Worm (Caenorhabditis elegans) whole organism, late embryonic: ENCODE results near the gene C05C8.1.

Experiments
- C08G9.2 ChIP-seq: sonication (generic microtip); optimal IDR thresholded peaks from 2 replicates; lab custom pipeline; 2016; ENCODE audit warnings: mild to moderate bottlenecking, missing genetic modification characterization, moderate library complexity, missing compliant biosample characterization
- C38D4.7 ChIP-seq: fragments of 200-800 bp; sonication (Bioruptor generic); optimal IDR thresholded peaks from 2 replicates; lab custom pipeline; 2018; ENCODE audit warnings: mild to moderate bottlenecking, missing genetic modification characterization, moderate library complexity, missing compliant biosample characterization
- K02D7.2 ChIP-seq: sonication (generic microtip); optimal IDR thresholded peaks from 2 replicates; lab custom pipeline; 2017; ENCODE audit warnings: mild to moderate bottlenecking, missing genetic modification characterization, missing compliant biosample characterization
- K09A11.1 ChIP-seq: sonication (generic microtip); optimal IDR thresholded peaks from 2 replicates; lab custom pipeline; 2017; ENCODE audit warnings: antibody characterized with exemption, mild to moderate bottlenecking, missing genetic modification characterization, missing compliant biosample characterization; ENCODE audit not compliant: insufficient read depth
- T23F11.4 ChIP-seq: fragments of 200-800 bp; sonication (Bioruptor generic); optimal IDR thresholded peaks from 2 replicates; lab custom pipeline; 2018; ENCODE audit warnings: mild to moderate bottlenecking, missing genetic modification characterization, missing compliant biosample characterization
- Y22D7AL.16 ChIP-seq: sonication (generic microtip); optimal IDR thresholded peaks from 2 replicates; lab custom pipeline; 2016; ENCODE audit warnings: missing genetic modification characterization, missing compliant biosample characterization
- ama-1 ChIP-seq: fragments of 150-350 bp; optimal IDR thresholded peaks from 2 replicates; lab custom pipeline; 2014
- ceh-14 ChIP-seq: sonication (generic microtip); optimal IDR thresholded peaks from 2 replicates; lab custom pipeline; 2016; ENCODE audit warnings: missing genotype, missing genetic modification characterization, missing compliant biosample characterization
- ceh-19 ChIP-seq: fragments of 200-800 bp; sonication (Bioruptor generic); optimal IDR thresholded peaks from 2 replicates; lab custom pipeline; 2018; ENCODE audit warnings: mild to moderate bottlenecking, missing genetic modification characterization, missing compliant biosample characterization
- ceh-2 ChIP-seq: sonication (generic microtip); optimal IDR thresholded peaks from 2 replicates; lab custom pipeline; 2016; ENCODE audit warnings: missing genotype, missing genetic modification characterization, missing compliant biosample characterization
- dmd-4 ChIP-seq: sonication (generic microtip); optimal IDR thresholded peaks from 2 replicates; lab custom pipeline; 2016; ENCODE audit warnings: borderline replicate concordance, missing genetic modification characterization, missing compliant biosample characterization
- dve-1 ChIP-seq: sonication (generic microtip); optimal IDR thresholded peaks from 2 replicates; lab custom pipeline; 2017; ENCODE audit warnings: antibody characterized with exemption, mild to moderate bottlenecking, missing genetic modification characterization, missing compliant biosample characterization
- ets-4 ChIP-seq: sonication (generic microtip); optimal IDR thresholded peaks from 2 replicates; lab custom pipeline; 2016; ENCODE audit warnings: missing genetic modification characterization, missing compliant biosample characterization
- fax-1 ChIP-seq: sonication (generic microtip); optimal IDR thresholded peaks from 2 replicates; lab custom pipeline; 2016; ENCODE audit warnings: missing genotype, missing genetic modification characterization, missing compliant biosample characterization
- fkh-6 ChIP-seq: sonication (generic microtip); optimal IDR thresholded peaks from 2 replicates; lab custom pipeline; 2016; ENCODE audit warnings: missing genetic modification characterization, missing compliant biosample characterization
- gmeb-2 ChIP-seq: sonication (generic microtip); optimal IDR thresholded peaks from 2 replicates; lab custom pipeline; 2016; ENCODE audit warnings: missing genetic modification characterization, inconsistent platforms, missing compliant biosample characterization
- hlh-30 ChIP-seq: sonication (generic microtip); optimal IDR thresholded peaks from 2 replicates; lab custom pipeline; 2017; ENCODE audit warnings: antibody characterized with exemption, missing genetic modification characterization, missing compliant biosample characterization; ENCODE audit not compliant: insufficient read depth
- hlh-6 ChIP-seq: sonication (generic microtip); optimal IDR thresholded peaks from 2 replicates; lab custom pipeline; 2016; ENCODE audit warnings: missing genotype, missing genetic modification characterization, missing compliant biosample characterization
- hlh-8 ChIP-seq: sonication (generic microtip); optimal IDR thresholded peaks from 2 replicates; lab custom pipeline; 2016; ENCODE audit warnings: missing genotype, missing genetic modification characterization, missing compliant biosample characterization
- lin-11 ChIP-seq: fragments of 200-800 bp; sonication (Bioruptor generic); optimal IDR thresholded peaks from 2 replicates; lab custom pipeline; 2018; ENCODE audit warnings: mild to moderate bottlenecking, missing genetic modification characterization, missing compliant biosample characterization
- madf-2 ChIP-seq: sonication (generic microtip); optimal IDR thresholded peaks from 2 replicates; lab custom pipeline; 2017; ENCODE audit warnings: missing genetic modification characterization, missing compliant biosample characterization
- nfya-1 ChIP-seq: sonication (generic microtip); optimal IDR thresholded peaks from 2 replicates; lab custom pipeline; 2017; ENCODE audit warnings: missing genetic modification characterization, mild to moderate bottlenecking, missing compliant biosample characterization, antibody characterized with exemption, moderate library complexity
- nhr-11 ChIP-seq: fragments of 150-350 bp; optimal IDR thresholded peaks from 2 replicates; lab custom pipeline; 2014; ENCODE audit warnings: missing biosample characterization, missing genetic modification characterization
- nhr-232 ChIP-seq: sonication (generic microtip); optimal IDR thresholded peaks from 2 replicates; lab custom pipeline; 2016; ENCODE audit warnings: missing genetic modification characterization, missing compliant biosample characterization
- npax-4 ChIP-seq: sonication (generic microtip); optimal IDR thresholded peaks from 2 replicates; lab custom pipeline; 2016; ENCODE audit warnings: missing genetic modification characterization, missing compliant biosample characterization
- odd-2 ChIP-seq: sonication (generic microtip); optimal IDR thresholded peaks from 2 replicates; lab custom pipeline; 2017; ENCODE audit warnings: antibody characterized with exemption, mild to moderate bottlenecking, missing genetic modification characterization, missing compliant biosample characterization
- pag-3 ChIP-seq: sonication (generic microtip); optimal IDR thresholded peaks from 2 replicates; lab custom pipeline; 2016; ENCODE audit warnings: missing compliant biosample characterization, missing genetic modification characterization, borderline replicate concordance
- pha-2 ChIP-seq: sonication (generic microtip); optimal IDR thresholded peaks from 2 replicates; lab custom pipeline; 2017; ENCODE audit warnings: mild to moderate bottlenecking, missing genetic modification characterization, missing compliant biosample characterization
- pha-4 ChIP-seq: fragments of 150-350 bp; optimal IDR thresholded peaks from 2 replicates; lab custom pipeline; 2018; ENCODE audit warnings: missing biosample characterization, missing genetic modification reagents, missing genetic modification characterization
- pqm-1 ChIP-seq: sonication (generic microtip); optimal IDR thresholded peaks from 2 replicates; lab custom pipeline; 2016; ENCODE audit warnings: missing genetic modification characterization, missing compliant biosample characterization
- ref-2 ChIP-seq: sonication (generic microtip); optimal IDR thresholded peaks from 2 replicates; lab custom pipeline; 2016; ENCODE audit warnings: missing genetic modification characterization, missing compliant biosample characterization
- rnt-1 ChIP-seq: sonication (generic microtip); optimal IDR thresholded peaks from 2 replicates; lab custom pipeline; 2016; ENCODE audit warnings: missing genetic modification characterization, missing compliant biosample characterization
- sox-2 ChIP-seq: fragments of 200-800 bp; sonication (Bioruptor generic); IDR thresholded peaks from 2 replicates; pipeline ENCODE4 v1.3.6; 2022; ENCODE audit warnings: missing genetic modification reagents, missing genetic modification characterization, missing compliant biosample characterization
- sox-4 ChIP-seq: sonication (generic microtip); optimal IDR thresholded peaks from 2 replicates; lab custom pipeline; 2017; ENCODE audit warnings: mild to moderate bottlenecking, missing genetic modification characterization, inconsistent platforms, missing compliant biosample characterization
- syd-9 ChIP-seq: sonication (generic microtip); optimal IDR thresholded peaks from 2 replicates; lab custom pipeline; 2016; ENCODE audit warnings: mild to moderate bottlenecking, missing genetic modification characterization, moderate library complexity, missing compliant biosample characterization
- tbx-2 ChIP-seq: sonication (generic microtip); optimal IDR thresholded peaks from 2 replicates; lab custom pipeline; 2016; ENCODE audit warnings: missing genetic modification characterization, missing compliant biosample characterization
- tbx-7 ChIP-seq: sonication (generic microtip); optimal IDR thresholded peaks from 2 replicates; lab custom pipeline; 2016; ENCODE audit warnings: missing genotype, missing genetic modification characterization, missing compliant biosample characterization
- ttx-3 ChIP-seq: sonication (generic microtip); optimal IDR thresholded peaks from 2 replicates; lab custom pipeline; 2016; ENCODE audit warnings: missing genetic modification reagents, missing genetic modification characterization, missing compliant biosample characterization
- unc-42 ChIP-seq: sonication (generic microtip); optimal IDR thresholded peaks from 2 replicates; lab custom pipeline; 2016; ENCODE audit warnings: missing genotype, missing genetic modification characterization, missing compliant biosample characterization
- unc-55 ChIP-seq: sonication (generic microtip); optimal IDR thresholded peaks from 2 replicates; lab custom pipeline; 2017; ENCODE audit warnings: missing biosample characterization, missing genetic modification reagents, missing genetic modification characterization
- unc-86 ChIP-seq: sonication (generic microtip); optimal IDR thresholded peaks from 2 replicates; lab custom pipeline; 2016; ENCODE audit warnings: missing genetic modification characterization, missing compliant biosample characterization

C05C8.1 gene

DNA sequence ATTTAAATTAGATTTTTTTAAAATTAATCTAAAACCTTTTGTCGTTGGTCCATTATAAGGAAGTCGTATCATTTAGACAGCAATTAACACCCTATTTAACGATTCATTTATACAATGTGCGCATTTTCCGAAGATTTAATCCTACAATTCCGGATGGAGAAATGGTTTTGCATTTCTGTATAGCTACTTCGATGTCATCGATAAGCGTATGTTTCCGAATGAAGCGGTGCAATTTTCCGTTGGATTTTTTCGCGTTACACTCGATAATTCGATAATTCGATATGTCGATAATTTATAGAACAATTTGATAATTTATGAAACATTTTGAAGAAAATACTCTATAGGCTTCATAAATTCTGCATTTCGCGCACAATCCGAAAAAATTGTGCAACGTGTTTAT is 35.4 kb downstream of the C05C8.1 start, which contains the start of gene C13A2.10:
Gene C13A2.10, minus strand, starts transcription at position 101 of the 400 bp plus-strand sequence.
- no peak for TF ChIP-seq unc-42 (tag; lab: Kevin White, UChicago)
- no peak for TF ChIP-seq ref-2
- TF ChIP-seq ama-1 (lab: Kevin White, UChicago), result no peak
- no peak for TF ChIP-seq K02D7.2
- no peak for TF ChIP-seq pqm-1
- no peak for TF ChIP-seq unc-86
- no peak for TF ChIP-seq T23F11.4 (GFP tag; lab: Kevin White, UChicago)
- TF ChIP-seq C08G9.2, result no peak
- TF ChIP-seq npax-4 (tag; lab: Kevin White, UChicago), result no peak
- no peak for TF ChIP-seq K09A11.1 (tag; lab: Kevin White, UChicago)
- no peak for TF ChIP-seq odd-2 (tag; lab: Kevin White, UChicago)

DNA sequence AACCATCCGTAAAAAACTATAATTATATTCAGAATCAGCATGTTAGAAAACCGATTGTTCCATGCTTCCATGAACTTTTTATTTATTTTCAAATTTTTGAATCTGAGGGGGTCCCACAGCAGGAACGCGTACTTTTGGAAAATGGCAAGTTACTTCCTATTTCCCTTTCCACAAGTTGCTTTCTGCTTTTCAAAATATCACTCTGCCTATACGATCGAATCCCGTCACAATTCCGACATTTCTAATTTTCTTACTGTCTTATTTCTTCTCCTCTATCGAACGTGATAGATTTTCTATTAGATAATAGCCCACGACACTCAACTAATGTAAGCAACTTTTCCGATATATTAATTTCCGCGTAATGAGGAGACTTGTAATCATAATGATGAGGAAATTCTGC is 35.9 kb downstream of the C05C8.1 start, which contains the start of gene C13A2.5:
Gene C13A2.5, plus strand, starts transcription at position 301 of the 400 bp plus-strand sequence.
- no peak for TF ChIP-seq nhr-232 (tag; lab: Kevin White, UChicago)
- no peak for TF ChIP-seq sox-2 (GFP tag; lab: Robert Waterston, UW)
- no peak for TF ChIP-seq gmeb-2 (tag; lab: Kevin White, UChicago)
- no peak for TF ChIP-seq dve-1 (tag; lab: Kevin White, UChicago)

DNA sequence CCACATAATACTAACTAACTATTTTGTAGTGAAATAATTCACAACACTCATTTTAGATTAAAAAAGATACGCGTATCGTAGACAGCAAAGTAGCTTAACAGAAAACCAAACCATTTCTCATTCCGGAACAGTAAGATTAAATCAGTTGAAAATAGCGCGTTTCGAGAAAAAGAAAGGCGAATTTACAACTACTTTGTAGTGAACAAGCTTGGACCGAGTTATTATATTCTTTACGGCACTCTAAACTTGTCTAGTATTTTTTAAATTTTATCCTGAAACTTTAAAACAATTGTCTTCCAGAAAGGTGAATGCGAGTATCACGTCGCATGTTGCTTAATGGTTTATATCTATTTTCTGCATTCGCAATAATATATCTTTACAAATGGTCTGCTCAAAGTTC is 39.5 kb downstream of the C05C8.1 start, which contains the start of gene C13A2.4:
Gene C13A2.4, plus strand, starts transcription at position 301 of the 400 bp plus-strand sequence.
- no peak for TF ChIP-seq Y22D7AL.16
- no peak for TF ChIP-seq rnt-1 (tag; lab: Kevin White, UChicago)
- no peak for TF ChIP-seq C38D4.7
- no peak for TF ChIP-seq ceh-14 (tag; lab: Kevin White, UChicago)
- TF ChIP-seq, all 69 proteins: peak for 0

DNA sequence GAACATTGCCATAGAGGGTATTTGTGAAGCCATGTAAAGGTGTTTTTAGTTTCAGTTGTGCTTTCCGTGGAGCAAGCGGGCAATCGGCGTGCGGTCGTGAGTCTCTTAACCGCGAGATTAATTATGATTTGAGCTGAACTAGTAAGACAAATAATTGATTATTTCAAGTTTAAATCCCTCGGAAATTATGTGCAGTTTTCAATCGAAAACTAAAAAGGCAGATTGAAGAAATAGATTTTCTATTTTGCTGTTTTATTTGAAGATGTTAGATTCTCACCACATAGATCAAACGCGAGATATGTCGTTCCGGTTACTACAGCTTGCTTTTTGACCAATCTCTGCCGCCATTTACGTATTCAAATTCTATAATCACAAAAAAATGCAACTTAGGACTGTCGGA is 42.5 kb downstream of the C05C8.1 start, which contains the start of gene C13A2.3:
Gene C13A2.3, plus strand, starts transcription at position 301 of the 400 bp plus-strand sequence.
- TF ChIP-seq ceh-19 (GFP tag; lab: Kevin White, UChicago) (no peak), madf-2 (tag; lab: Kevin White, UChicago) (no peak), Y22D7AL.16 (no peak), sox-4 (tag; lab: Kevin White, UChicago) (no peak), ets-4 (tag; lab: Kevin White, UChicago) (no peak), unc-86 (no peak), fkh-6 (no peak), nfya-1 (no peak), tbx-7 (tag; lab: Kevin White, UChicago) (no peak), syd-9 (tag; lab: Kevin White, UChicago) (no peak), unc-42 (tag; lab: Kevin White, UChicago) (no peak), ttx-3 (no peak), unc-55 (GFP tag; lab: Kevin White, UChicago) (no peak), pha-4 (no peak), pha-2 (no peak)
- TF ChIP-seq, all 69 proteins: peak for 0

DNA sequence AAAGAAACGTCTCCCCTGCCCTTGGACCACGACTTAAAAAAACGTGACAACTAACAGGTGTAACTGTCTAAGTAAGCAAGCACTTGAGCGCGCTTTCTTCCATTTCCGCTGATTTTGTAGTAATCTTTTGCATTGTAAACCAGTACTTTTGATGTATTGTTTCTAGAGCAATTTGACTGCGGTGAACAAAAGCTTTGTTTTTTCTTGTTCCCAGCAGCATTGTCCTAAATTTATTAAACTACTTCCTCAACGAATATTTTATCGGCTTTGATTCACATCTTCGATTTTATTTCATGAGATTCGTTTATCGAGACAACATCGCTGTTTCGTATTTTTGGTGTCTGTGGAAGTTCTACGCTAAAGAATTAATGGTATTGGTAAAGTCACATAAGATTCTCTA is 49.1 kb downstream of the C05C8.1 start, which contains the start of gene C13A2.1:
Gene C13A2.1, plus strand, starts transcription at position 301 of the 400 bp plus-strand sequence.
- TF ChIP-seq hlh-30 (tag; lab: Kevin White, UChicago) (no peak), hlh-6 (tag; lab: Kevin White, UChicago) (no peak), C08G9.2 (no peak), sox-2 (GFP tag; lab: Robert Waterston, UW) (no peak), ceh-19 (GFP tag; lab: Kevin White, UChicago) (no peak), tbx-2 (tag; lab: Kevin White, UChicago) (no peak), pqm-1 (no peak), tbx-7 (tag; lab: Kevin White, UChicago) (no peak), ceh-2 (tag; lab: Kevin White, UChicago) (no peak), nfya-1 (no peak), hlh-8 (tag; lab: Kevin White, UChicago) (no peak), gmeb-2 (tag; lab: Kevin White, UChicago) (no peak), lin-11 (no peak), syd-9 (tag; lab: Kevin White, UChicago) (no peak), pag-3 (tag; lab: Kevin White, UChicago) (no peak), unc-42 (tag; lab: Kevin White, UChicago) (no peak), ref-2 (no peak), fax-1 (no peak), dmd-4 (tag; lab: Kevin White, UChicago) (no peak), nhr-11 (tag; lab: Kevin White, UChicago) (no peak)
